Worm (Caenorhabditis elegans): ENCODE measurements around the gene K02F3.2.

Gene K02F3.2

DNA sequence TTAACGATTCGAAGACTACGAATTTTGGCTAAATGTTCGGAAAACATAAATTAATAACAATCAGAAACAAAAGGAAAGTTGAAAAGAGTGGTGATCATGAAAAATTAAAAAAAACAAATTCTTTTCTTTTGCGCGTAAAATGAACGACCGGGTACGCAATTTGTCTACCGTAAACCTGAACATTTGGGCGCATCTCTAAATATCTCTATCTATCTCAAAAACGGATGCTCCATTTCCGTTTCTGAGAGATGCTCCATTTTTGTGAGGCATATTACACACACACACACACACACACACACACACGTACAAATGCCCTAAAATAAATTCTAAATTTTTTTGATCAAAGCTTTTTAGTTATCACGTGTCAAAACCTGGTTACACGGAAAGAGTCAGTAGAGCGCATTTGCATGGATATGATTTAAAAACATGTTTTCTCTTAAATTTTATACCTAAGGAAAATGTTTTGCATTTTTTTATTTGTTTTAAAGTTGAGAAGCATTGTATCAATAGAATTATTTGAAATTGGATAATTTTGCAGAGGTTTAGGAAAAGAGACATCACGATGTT is 43.4 kb downstream of the K02F3.2 start:
- no peak for TF ChIP-seq tra-4 (tag; optimal IDR thresholded peaks at IDR 0.05)
- no peak for TF ChIP-seq scrt-1 (GFP tag; IDR thresholded peaks at IDR 0.05)

DNA sequence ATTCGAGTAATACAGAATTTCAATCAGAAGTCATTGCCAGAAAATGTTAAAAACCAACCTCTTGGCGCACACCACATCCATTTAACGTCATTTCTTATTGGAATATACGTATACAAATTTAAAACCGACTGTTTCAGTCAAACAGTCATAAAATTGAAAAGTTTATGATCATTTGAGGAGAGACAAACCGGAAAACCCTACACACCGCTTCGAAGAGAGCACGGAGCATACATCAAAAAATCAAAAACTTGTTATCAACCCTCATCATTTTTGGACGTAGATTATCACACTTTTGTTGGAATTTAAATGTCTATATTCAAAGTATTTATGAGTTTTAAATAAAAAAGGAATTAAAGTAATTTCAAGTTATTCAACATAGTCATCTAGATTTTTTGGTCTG is 45.4 kb downstream of the K02F3.2 start, which contains the start of gene T24C4.10:
T24C4.10 (minus strand) TSS at position 230 of the 400 bp plus-strand sequence.
- TF ChIP-seq aly-1 (tag; optimal IDR thresholded peaks at IDR 0.05) = no peak

DNA sequence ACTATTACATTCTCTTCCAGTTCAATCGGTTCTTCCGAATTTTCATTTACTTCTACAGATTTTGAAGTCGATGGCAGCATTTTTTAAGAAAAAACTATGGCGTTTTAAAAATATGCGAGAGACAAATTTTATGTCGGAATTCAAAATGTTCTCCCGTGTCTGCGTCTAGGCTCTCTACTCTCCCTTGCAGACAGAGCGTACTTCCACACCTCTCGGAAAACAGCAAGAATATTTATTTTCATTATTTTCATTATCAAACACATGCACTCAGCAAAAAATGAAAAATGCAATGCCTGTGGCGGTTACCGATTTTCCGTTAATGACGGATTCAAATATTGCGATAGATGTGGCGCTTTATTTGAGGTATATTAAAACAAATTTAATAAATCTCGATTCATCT is 49.9 kb downstream of the K02F3.2 start, which contains the start of the genes ztf-18 and F23H11.2:
ztf-18 (minus strand) TSS at position 188 of the 400 bp plus-strand sequence.
F23H11.2 (plus strand) TSS at position 223 of the 400 bp plus-strand sequence.
- no peak for TF ChIP-seq sea-1 (GFP tag; conservative IDR thresholded peaks at IDR 0.05)
- no peak for TF ChIP-seq aly-1 (tag; optimal IDR thresholded peaks at IDR 0.05)
- TF ChIP-seq tra-4 (tag; optimal IDR thresholded peaks at IDR 0.05) = no peak
- TF ChIP-seq tbx-37 (GFP tag; conservative IDR thresholded peaks at IDR 0.05) = no peak
- no peak for TF ChIP-seq pes-1 (GFP tag; IDR thresholded peaks at IDR 0.05)
- no peak for TF ChIP-seq hnd-1 (tag; optimal IDR thresholded peaks at IDR 0.05)
- no peak for TF ChIP-seq hmg-4 (GFP tag; optimal IDR thresholded peaks at IDR 0.05)
- TF ChIP-seq ceh-13 (GFP tag; optimal IDR thresholded peaks at IDR 0.05) = no peak
- TF ChIP-seq B0310.2 (tag; optimal IDR thresholded peaks at IDR 0.05) = no peak
- TF ChIP-seq tbx-11 (GFP tag; IDR thresholded peaks at IDR 0.05) = no peak

DNA sequence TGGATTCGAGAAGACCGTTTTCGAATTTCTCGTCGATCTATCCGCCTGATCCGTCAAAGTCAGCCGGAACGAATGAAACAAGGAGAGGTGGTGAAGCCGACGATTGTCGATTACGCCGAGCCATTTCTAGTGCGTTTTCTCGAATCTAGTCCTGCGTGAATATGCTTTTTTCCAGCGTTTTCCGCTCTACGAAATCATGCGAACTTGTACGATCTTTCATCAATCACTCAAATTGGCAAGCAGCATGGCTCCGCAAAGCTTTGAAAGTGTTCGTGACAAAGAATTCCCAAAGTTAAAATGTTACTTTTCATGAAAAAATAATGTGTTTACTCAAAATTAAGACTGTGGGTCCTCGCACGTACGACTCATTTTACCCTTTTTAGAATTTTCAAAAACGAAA is 51.3 kb downstream of the K02F3.2 start:
- TF ChIP-seq pes-1 (GFP tag; IDR thresholded peaks at IDR 0.05) (no peak), aly-1 (tag; optimal IDR thresholded peaks at IDR 0.05) (no peak), F13C5.2 (tag; optimal IDR thresholded peaks at IDR 0.05) (no peak), ceh-13 (GFP tag; optimal IDR thresholded peaks at IDR 0.05) (no peak), ceh-36 (tag; optimal IDR thresholded peaks at IDR 0.05) (no peak), tbx-37 (GFP tag; conservative IDR thresholded peaks at IDR 0.05) (no peak), sea-1 (GFP tag; conservative IDR thresholded peaks at IDR 0.05) (no peak), ets-7 (tag; optimal IDR thresholded peaks at IDR 0.05) (no peak), tbx-11 (GFP tag; IDR thresholded peaks at IDR 0.05) (no peak), tra-4 (tag; optimal IDR thresholded peaks at IDR 0.05) (no peak), scrt-1 (GFP tag; IDR thresholded peaks at IDR 0.05) (no peak)

- no peak for TF ChIP-seq pes-1 (GFP tag; IDR thresholded peaks at IDR 0.05)
- no peak for TF ChIP-seq sea-1 (GFP tag; conservative IDR thresholded peaks at IDR 0.05)
- TF ChIP-seq ets-7 (tag; optimal IDR thresholded peaks at IDR 0.05) = no peak
- TF ChIP-seq tra-4 (tag; optimal IDR thresholded peaks at IDR 0.05) = no peak
- no peak for TF ChIP-seq hnd-1 (tag; optimal IDR thresholded peaks at IDR 0.05)
- no peak for TF ChIP-seq ama-1 (optimal IDR thresholded peaks at IDR 0.05)
- TF ChIP-seq aly-1 (tag; optimal IDR thresholded peaks at IDR 0.05) = no peak
- no peak for TF ChIP-seq B0310.2 (tag; optimal IDR thresholded peaks at IDR 0.05)
- TF ChIP-seq tbx-11 (GFP tag; IDR thresholded peaks at IDR 0.05) = no peak
- TF ChIP-seq hmg-4 (GFP tag; optimal IDR thresholded peaks at IDR 0.05) = no peak
Observed at ce11 chrIII:900134-900533, 54.5 kb downstream of the K02F3.2 start.
